Worm (Caenorhabditis elegans): Measurements from ENCODE around the gene Y49F6B.6.
A peak's percentile ranks its signal among the peaks of the same experiment; 100 is the strongest.

DNA sequence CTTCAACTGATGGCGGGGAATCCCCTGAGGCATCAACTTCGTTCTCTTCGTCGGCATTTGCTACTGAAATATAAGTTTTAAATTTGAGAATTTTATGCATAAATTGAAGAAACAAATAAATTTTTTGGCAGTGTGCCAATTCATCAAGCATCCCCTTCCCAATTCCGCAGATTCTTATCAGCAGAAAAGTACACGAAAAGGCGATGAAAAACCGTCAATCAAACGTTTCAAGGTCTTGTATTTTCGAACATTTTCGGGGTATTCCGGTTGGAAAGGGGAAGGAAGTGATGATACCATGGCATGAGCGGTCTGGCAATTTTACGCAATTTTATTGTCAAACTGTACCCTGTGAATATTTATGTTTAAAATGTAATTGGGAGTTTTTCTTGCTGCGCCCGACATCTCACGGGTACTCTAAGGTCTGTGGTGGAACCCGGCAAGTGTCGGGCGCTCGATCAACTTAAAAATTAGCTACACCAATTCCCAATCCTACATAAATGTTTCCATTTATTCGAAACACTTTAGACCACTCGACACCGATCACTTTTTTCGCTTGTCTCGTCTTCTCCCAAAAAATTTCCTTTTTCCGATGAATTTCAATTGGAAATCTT lies 37.9 kb upstream of the Y49F6B.6 start:
- TF ChIP-seq pag-3 (tag; optimal IDR thresholded peaks at IDR 0.05; ENCODE audit: borderline replicate concordance, insufficient read depth) (no peak), alr-1 (tag; optimal IDR thresholded peaks at IDR 0.05; ENCODE audit: borderline replicate concordance) (no peak), mdl-1 (tag; optimal IDR thresholded peaks at IDR 0.05) (no peak), snpc-4 (tag; optimal IDR thresholded peaks at IDR 0.05) (peak; percentile 75), nhr-71 (tag; optimal IDR thresholded peaks at IDR 0.05) (no peak), ama-1 (optimal IDR thresholded peaks at IDR 0.05) (no peak), skn-1 (tag; optimal IDR thresholded peaks at IDR 0.05) (no peak), ces-1 (GFP tag; optimal IDR thresholded peaks at IDR 0.05) (no peak), unc-30 (tag; optimal IDR thresholded peaks at IDR 0.05) (no peak), lin-35 (GFP tag; optimal IDR thresholded peaks at IDR 0.05) (no peak), ztf-4 (tag; optimal IDR thresholded peaks at IDR 0.05) (no peak), unc-62 (GFP tag; optimal IDR thresholded peaks at IDR 0.05) (no peak)

Data from whole organism, L1 larva.